Worm (Caenorhabditis elegans): ENCODE data around the gene F56D6.23.

- TF ChIP-seq jun-1 (tag; optimal IDR thresholded peaks at IDR 0.05), result no peak
- TF ChIP-seq lin-15B (tag; optimal IDR thresholded peaks at IDR 0.05), result no peak
- no peak for TF ChIP-seq nhr-237 (tag; optimal IDR thresholded peaks at IDR 0.05)
Measured at ce11 chrIV:3956095-3956494, 37.8 kb downstream of the F56D6.23 start, which contains the start of gene clec-73.

Measured in whole organism, L4 larva.